Fruit fly (Drosophila melanogaster): Measurements from ENCODE around the gene chico.

DNA sequence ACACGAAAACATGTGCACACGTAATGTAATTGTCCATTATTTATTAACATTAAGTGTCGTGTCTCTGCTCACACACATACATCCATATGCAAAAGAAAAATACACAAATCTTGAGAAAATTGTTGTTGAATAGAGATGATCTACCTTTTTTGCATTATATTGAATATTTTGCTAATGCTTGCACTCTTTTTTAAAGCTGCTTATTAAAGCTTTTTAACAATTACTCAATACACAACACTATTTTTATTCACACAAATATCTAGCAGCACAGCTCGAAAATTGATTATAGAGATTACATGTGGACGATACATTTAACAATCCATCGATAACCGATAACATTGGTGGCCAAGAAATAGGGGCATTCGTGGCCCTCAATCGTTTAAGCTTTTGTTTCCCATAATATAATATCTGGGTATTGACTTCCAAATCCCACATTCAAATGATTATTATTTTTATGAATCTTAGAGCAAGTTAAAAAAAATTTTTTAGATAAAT, 45.2 kb upstream of the chico start, which contains the start of gene Ufd4:
- TF ChIP-seq pan (optimal IDR thresholded peaks at IDR 0.05) = no peak
- TF ChIP-seq usp (GFP tag; optimal IDR thresholded peaks at IDR 0.05) = no peak
